Worm (Caenorhabditis elegans) whole organism, L1 larva: ENCODE measurements around the gene skr-6.

ENCODE experiments used
- alr-1 ChIP-seq: fragments of 200-800 bp; sonication (Bioruptor generic); optimal IDR thresholded peaks from 2 replicates; lab custom pipeline; 2018; ENCODE audit warnings: borderline replicate concordance, mild to moderate bottlenecking, missing genetic modification characterization, missing compliant biosample characterization
- egl-27 ChIP-seq, 2 experiments: fragments of 150-350 bp in 1 of 2; sonication (generic microtip); optimal IDR thresholded peaks; 3 replicates each; lab custom pipeline; 2017 to 2018; ENCODE audit warnings: missing biosample characterization in 2 of 2, missing genetic modification characterization in 2 of 2, missing genetic modification reagents in 2 of 2
- elt-2 ChIP-seq: sonication (generic microtip); optimal IDR thresholded peaks from 2 replicates; lab custom pipeline; 2016; ENCODE audit warnings: missing genetic modification characterization, mild to moderate bottlenecking, inconsistent platforms, missing compliant biosample characterization, missing genetic modification reagents
- elt-3 ChIP-seq, 6 experiments: fragments of 150-350 bp in 1 of 6; sonication (generic microtip); optimal IDR thresholded peaks; 2 replicates each; lab custom pipeline; 2017 to 2018; ENCODE audit warnings: missing biosample characterization in 6 of 6, missing genetic modification characterization in 6 of 6, inconsistent platforms in 1 of 6
- fos-1 ChIP-seq: fragments of 150-350 bp; optimal IDR thresholded peaks from 2 replicates; lab custom pipeline; 2014; ENCODE audit warnings: missing biosample characterization, missing genetic modification characterization
- mab-9 ChIP-seq: fragments of 200-800 bp; sonication (Bioruptor generic); IDR thresholded peaks from 2 replicates; pipeline ENCODE4 v1.3.6; 2022; ENCODE audit warnings: missing genetic modification reagents, missing genetic modification characterization, missing compliant biosample characterization
- mdl-1 ChIP-seq, 2 experiments: fragments of 150-350 bp; optimal IDR thresholded peaks; 2 replicates each; lab custom pipeline; 2014 to 2017; ENCODE audit warnings: missing biosample characterization in 2 of 2, missing genetic modification characterization in 2 of 2, inconsistent platforms in 1 of 2
- nhr-11 ChIP-seq: fragments of 150-350 bp; optimal IDR thresholded peaks from 2 replicates; lab custom pipeline; 2014; ENCODE audit warnings: missing biosample characterization, missing genetic modification characterization
- nhr-12 ChIP-seq: sonication (generic microtip); optimal IDR thresholded peaks from 2 replicates; lab custom pipeline; 2017; ENCODE audit warnings: missing biosample characterization, missing genetic modification characterization
- snpc-4 ChIP-seq: fragments of 150-350 bp; optimal IDR thresholded peaks from 2 replicates; lab custom pipeline; 2014; ENCODE audit warnings: missing biosample characterization, missing genetic modification characterization
- sptf-1 ChIP-seq: fragments of 150-350 bp; optimal IDR thresholded peaks from 2 replicates; lab custom pipeline; 2014; ENCODE audit warnings: missing biosample characterization, missing genetic modification characterization

ce11 chrV:18270403-18270802 lies 618 bp upstream of the skr-6 start, which contains the start of gene Y37H2C.4:
- TF ChIP-seq egl-27 (tag; optimal IDR thresholded peaks at IDR 0.05; lab: Kevin White, UChicago) (no peak), alr-1 (tag; lab: Kevin White, UChicago) (no peak), nhr-11 (no peak), nhr-12 (tag; lab: Kevin White, UChicago) (no peak), snpc-4 (tag; lab: Kevin White, UChicago) (no peak), elt-3 (tag; optimal IDR thresholded peaks at IDR 0.05; lab: Kevin White, UChicago) (no peak), mab-9 (GFP tag; lab: Robert Waterston, UW) (no peak), fos-1 (tag; lab: Kevin White, UChicago) (no peak), elt-2 (tag; lab: Kevin White, UChicago) (no peak), sptf-1 (tag; lab: Kevin White, UChicago) (no peak), mdl-1 (tag; optimal IDR thresholded peaks at IDR 0.05; lab: Kevin White, UChicago) (no peak)
